Fruit fly (Drosophila melanogaster) whole organism, adult: ENCODE measurements around the gene Prat.

ENCODE experiments used
- CG11617 ChIP-seq: fragments of 200-800 bp; sonication (Bioruptor generic); optimal IDR thresholded peaks from 2 replicates; lab custom pipeline; 2017; ENCODE audit warnings: mild to moderate bottlenecking, missing biosample characterization, missing genetic modification reagents, missing genetic modification characterization
- CG12768 ChIP-seq: fragments of 200-800 bp; sonication (Bioruptor generic); optimal IDR thresholded peaks from 2 replicates; lab custom pipeline; 2017; ENCODE audit warnings: missing biosample characterization, missing genetic modification characterization, mild to moderate bottlenecking, moderate library complexity, missing genetic modification reagents
- CG14711 ChIP-seq: fragments of 200-800 bp; sonication (Bioruptor generic); optimal IDR thresholded peaks from 2 replicates; lab custom pipeline; 2018; ENCODE audit warnings: missing biosample characterization, mild to moderate bottlenecking, missing genetic modification characterization, moderate library complexity
- CG1620 ChIP-seq: fragments of 200-800 bp; sonication (Bioruptor generic); optimal IDR thresholded peaks from 2 replicates; lab custom pipeline; 2016; ENCODE audit warnings: missing biosample characterization, missing genetic modification characterization
- CG5204 ChIP-seq: fragments of 200-800 bp; sonication (Bioruptor generic); optimal IDR thresholded peaks from 2 replicates; lab custom pipeline; 2016; ENCODE audit warnings: missing biosample characterization, missing genetic modification characterization
- Clk ChIP-seq: fragments of 200-800 bp; sonication (Bioruptor generic); optimal IDR thresholded peaks from 2 replicates; lab custom pipeline; 2017; ENCODE audit warnings: missing biosample characterization, missing genetic modification characterization
- Crg-1 ChIP-seq: fragments of 200-800 bp; sonication (Bioruptor generic); optimal IDR thresholded peaks from 2 replicates; lab custom pipeline; 2016; ENCODE audit warnings: missing biosample characterization, missing genetic modification characterization
- Hr96 ChIP-seq: fragments of 200-800 bp; sonication (Bioruptor generic); optimal IDR thresholded peaks from 2 replicates; lab custom pipeline; 2016; ENCODE audit warnings: missing biosample characterization, missing genetic modification characterization
- cic ChIP-seq: fragments of 200-800 bp; sonication (Bioruptor generic); optimal IDR thresholded peaks from 2 replicates; lab custom pipeline; 2017; ENCODE audit warnings: missing biosample characterization, mild to moderate bottlenecking, missing genetic modification characterization, moderate library complexity
- cnc ChIP-seq, 2 experiments: fragments of >200 bp; optimal IDR thresholded peaks; 2 replicates each; lab custom pipeline; 2017
- kay ChIP-seq: fragments of 200-800 bp; sonication (Bioruptor generic); peaks from one replicate; lab custom pipeline; 2016; ENCODE audit warnings: missing biosample characterization, missing genetic modification characterization, borderline replicate concordance
- ovo ChIP-seq: fragments of 200-800 bp; sonication (Bioruptor generic); optimal IDR thresholded peaks from 2 replicates; lab custom pipeline; 2016; ENCODE audit warnings: missing biosample characterization, missing genetic modification characterization
- pad ChIP-seq: fragments of 200-800 bp; sonication (Bioruptor generic); optimal IDR thresholded peaks from 3 replicates; lab custom pipeline; 2017; ENCODE audit warnings: missing biosample characterization, missing genetic modification characterization, mild to moderate bottlenecking, moderate library complexity, missing genetic modification reagents
- tj ChIP-seq: fragments of 200-800 bp; sonication (Bioruptor generic); optimal IDR thresholded peaks from 3 replicates; lab custom pipeline; 2017; ENCODE audit warnings: missing biosample characterization, mild to moderate bottlenecking, missing genetic modification characterization, moderate library complexity

- TF ChIP-seq CG14711 (tag; lab: Kevin White, UChicago) (no peak), Crg-1 (no peak), cic (no peak), tj (GFP tag; lab: Kevin White, UChicago) (no peak), ovo (GFP tag; lab: Kevin White, UChicago) (no peak), cnc (optimal IDR thresholded peaks at IDR 0.05; lab: Kevin White, UChicago) (no peak), kay (GFP tag; lab: Kevin White, UChicago) (no peak), CG12768 (GFP tag; lab: Kevin White, UChicago) (no peak), pad (GFP tag; lab: Kevin White, UChicago) (no peak), CG11617 (GFP tag; lab: Kevin White, UChicago) (no peak), CG5204 (GFP tag; lab: Kevin White, UChicago) (no peak), Hr96 (GFP tag; lab: Kevin White, UChicago) (no peak), CG1620 (GFP tag; lab: Kevin White, UChicago) (no peak), Clk (GFP tag; lab: Kevin White, UChicago) (no peak)
Observed at dm6 chr3R:7911482-7911881, at the start of gene Prat.
